Worm (Caenorhabditis elegans) whole organism, L4 larva: Measurements from ENCODE around the gene sre-20.

ENCODE experiments used
- R02D3.7 ChIP-seq: fragments of 150-350 bp; sonication (generic microtip); optimal IDR thresholded peaks from 3 replicates; lab custom pipeline; 2014; ENCODE audit warnings: missing biosample characterization, missing genetic modification characterization
- Y75B8A.6 ChIP-seq: fragments of 200-800 bp; sonication (Bioruptor generic); IDR thresholded peaks from 2 replicates; pipeline ENCODE4 v1.3.6; 2022; ENCODE audit warnings: missing genetic modification reagents, missing genetic modification characterization, missing compliant biosample characterization
- aly-2 ChIP-seq: sonication (generic microtip); optimal IDR thresholded peaks from 2 replicates; lab custom pipeline; 2018; ENCODE audit warnings: missing biosample characterization, missing genetic modification characterization
- arid-1 ChIP-seq: fragments of 200-800 bp; sonication (Bioruptor generic); conservative IDR thresholded peaks from 2 replicates; pipeline ENCODE4 v1.3.6; 2022; ENCODE audit warnings: missing genetic modification reagents, missing genetic modification characterization, missing compliant biosample characterization
- attf-4 ChIP-seq: sonication (generic microtip); optimal IDR thresholded peaks from 3 replicates; lab custom pipeline; 2017; ENCODE audit warnings: missing biosample characterization, missing genetic modification characterization
- ceh-28 ChIP-seq: fragments of 150-350 bp; optimal IDR thresholded peaks from 2 replicates; lab custom pipeline; 2014; ENCODE audit warnings: missing biosample characterization, missing genetic modification reagents, missing genetic modification characterization
- ceh-32 ChIP-seq: sonication (generic microtip); optimal IDR thresholded peaks from 2 replicates; lab custom pipeline; 2016; ENCODE audit warnings: mild to moderate bottlenecking, missing genetic modification characterization, missing compliant biosample characterization; ENCODE audit not compliant: poor library complexity
- ceh-44 ChIP-seq: fragments of 200-800 bp; sonication (Bioruptor generic); IDR thresholded peaks from 2 replicates; pipeline ENCODE4 v1.3.6; 2022; ENCODE audit warnings: missing genetic modification reagents, missing genetic modification characterization, missing compliant biosample characterization
- ctbp-1 ChIP-seq: fragments of 200-800 bp; sonication (Bioruptor generic); IDR thresholded peaks from 2 replicates; pipeline ENCODE4 v1.3.6; 2022; ENCODE audit warnings: missing genetic modification reagents, missing genetic modification characterization, missing compliant biosample characterization
- daf-16 ChIP-seq, 3 experiments: sonication (generic microtip); optimal IDR thresholded peaks; 2 replicates each; lab custom pipeline; 2016 to 2017; ENCODE audit warnings: missing genetic modification characterization in 3 of 3, missing genetic modification reagents in 3 of 3, mild to moderate bottlenecking in 2 of 3, missing compliant biosample characterization in 2 of 3, missing biosample characterization in 1 of 3, moderate library complexity in 1 of 3
- daf-19 ChIP-seq: fragments of 200-800 bp; sonication (Bioruptor generic); conservative IDR thresholded peaks from 2 replicates; pipeline ENCODE4 v1.3.6; 2022; ENCODE audit warnings: missing genetic modification characterization, missing compliant biosample characterization
- daf-8 ChIP-seq: fragments of 200-800 bp; sonication (Bioruptor generic); IDR thresholded peaks from 2 replicates; pipeline ENCODE4 v1.3.6; 2022; ENCODE audit warnings: missing genetic modification characterization, missing compliant biosample characterization
- dmd-8 ChIP-seq: fragments of 200-800 bp; sonication (Bioruptor generic); IDR thresholded peaks from 2 replicates; pipeline ENCODE4 v1.3.6; 2022; ENCODE audit warnings: missing genetic modification characterization, missing compliant biosample characterization
- dmd-9 ChIP-seq: fragments of 200-800 bp; sonication (Bioruptor generic); IDR thresholded peaks from 2 replicates; pipeline ENCODE4 v1.3.6; 2022; ENCODE audit warnings: missing genetic modification reagents, missing genetic modification characterization, missing compliant biosample characterization
- egl-43 ChIP-seq: fragments of 200-800 bp; sonication (Bioruptor generic); IDR thresholded peaks from 2 replicates; pipeline ENCODE4 v1.3.6; 2022; ENCODE audit warnings: missing genetic modification reagents, missing genetic modification characterization, missing compliant biosample characterization
- jun-1 ChIP-seq: fragments of 150-350 bp; optimal IDR thresholded peaks from 2 replicates; lab custom pipeline; 2014; ENCODE audit warnings: missing biosample characterization, missing genetic modification reagents, missing genetic modification characterization
- lim-7 ChIP-seq: fragments of 200-800 bp; sonication (Bioruptor generic); IDR thresholded peaks from 2 replicates; pipeline ENCODE4 v1.3.6; 2022; ENCODE audit warnings: missing genetic modification characterization, missing compliant biosample characterization
- lin-1 ChIP-seq: fragments of 200-800 bp; sonication (Bioruptor generic); IDR thresholded peaks from 2 replicates; pipeline ENCODE4 v1.3.6; 2022; ENCODE audit warnings: missing genetic modification reagents, missing genetic modification characterization, missing compliant biosample characterization
- lin-13 ChIP-seq: fragments of 150-350 bp; optimal IDR thresholded peaks from 2 replicates; lab custom pipeline; 2014; ENCODE audit warnings: missing biosample characterization, missing genetic modification reagents, missing genetic modification characterization
- lin-15B ChIP-seq: fragments of 150-350 bp; sonication (generic microtip); optimal IDR thresholded peaks from 3 replicates; lab custom pipeline; 2014; ENCODE audit warnings: missing biosample characterization, missing genetic modification characterization
- lin-29 ChIP-seq: fragments of 200-800 bp; sonication (Bioruptor generic); IDR thresholded peaks from 2 replicates; pipeline ENCODE4 v1.3.6; 2022; ENCODE audit warnings: missing genetic modification reagents, missing genetic modification characterization, missing compliant biosample characterization
- lin-38 ChIP-seq: fragments of 200-800 bp; sonication (Bioruptor generic); IDR thresholded peaks from 2 replicates; pipeline ENCODE4 v1.3.6; 2022; ENCODE audit warnings: missing genetic modification reagents, missing genetic modification characterization, missing compliant biosample characterization
- lsy-2 ChIP-seq, 2 experiments: fragments of 150-350 bp in 1 of 2; sonication (generic microtip) in 1 of 2; optimal IDR thresholded peaks; 2 replicates each; lab custom pipeline; 2014 to 2017; ENCODE audit warnings: missing biosample characterization in 2 of 2, missing genetic modification characterization in 2 of 2
- mep-1 ChIP-seq: fragments of 150-350 bp; sonication (generic microtip); optimal IDR thresholded peaks from 3 replicates; lab custom pipeline; 2014; ENCODE audit warnings: missing biosample characterization, missing genetic modification characterization
- nhr-102 ChIP-seq: sonication (generic microtip); optimal IDR thresholded peaks from 2 replicates; lab custom pipeline; 2016; ENCODE audit warnings: mild to moderate bottlenecking, missing genetic modification characterization, moderate library complexity, missing compliant biosample characterization
- nhr-28 ChIP-seq: fragments of 150-350 bp; optimal IDR thresholded peaks from 2 replicates; lab custom pipeline; 2014; ENCODE audit warnings: missing biosample characterization, missing genetic modification characterization
- nhr-6 ChIP-seq: fragments of 150-350 bp; optimal IDR thresholded peaks from 2 replicates; lab custom pipeline; 2014; ENCODE audit warnings: missing biosample characterization, missing genetic modification characterization
- nhr-76 ChIP-seq: fragments of 150-350 bp; optimal IDR thresholded peaks from 2 replicates; lab custom pipeline; 2014; ENCODE audit warnings: missing biosample characterization, missing genetic modification characterization
- pha-4 ChIP-seq, 2 experiments: fragments of 150-350 bp in 1 of 2; fragments of 200-800 bp in 1 of 2; sonication (Bioruptor generic) in 1 of 2; IDR thresholded peaks in 1 of 2; optimal IDR thresholded peaks in 1 of 2; 2 replicates each; pipeline versions ENCODE4 v1.3.6 to Lab custom; 2014 to 2022; ENCODE audit warnings: missing genetic modification characterization in 2 of 2, missing genetic modification reagents in 2 of 2, missing biosample characterization in 1 of 2, missing compliant biosample characterization in 1 of 2
- unc-130 ChIP-seq: sonication (generic microtip); optimal IDR thresholded peaks from 2 replicates; lab custom pipeline; 2016; ENCODE audit warnings: missing genetic modification reagents, missing genetic modification characterization, missing compliant biosample characterization
- unc-62 ChIP-seq, 3 experiments: fragments of 150-350 bp in 1 of 3; sonication (generic microtip); optimal IDR thresholded peaks in 2 of 3; peaks in 1 of 3; 1 replicate in 1 of 3; 2 replicates in 2 of 3; lab custom pipeline; 2014 to 2017; ENCODE audit warnings: missing biosample characterization in 3 of 3, missing genetic modification characterization in 3 of 3, missing genetic modification reagents in 3 of 3, missing genotype in 1 of 3
- vab-7 ChIP-seq: fragments of 200-800 bp; sonication (Bioruptor generic); IDR thresholded peaks from 2 replicates; pipeline ENCODE4 v1.3.6; 2022; ENCODE audit warnings: missing genetic modification reagents, missing genetic modification characterization, missing compliant biosample characterization
- zfp-2 ChIP-seq: sonication (generic microtip); optimal IDR thresholded peaks from 2 replicates; lab custom pipeline; 2016; ENCODE audit warnings: mild to moderate bottlenecking, missing genetic modification characterization, missing compliant biosample characterization
- zip-11 ChIP-seq: fragments of 200-800 bp; sonication (Bioruptor generic); IDR thresholded peaks from 2 replicates; pipeline ENCODE4 v1.3.6; 2022; ENCODE audit warnings: missing genetic modification characterization, missing compliant biosample characterization

The sre-20 gene

DNA sequence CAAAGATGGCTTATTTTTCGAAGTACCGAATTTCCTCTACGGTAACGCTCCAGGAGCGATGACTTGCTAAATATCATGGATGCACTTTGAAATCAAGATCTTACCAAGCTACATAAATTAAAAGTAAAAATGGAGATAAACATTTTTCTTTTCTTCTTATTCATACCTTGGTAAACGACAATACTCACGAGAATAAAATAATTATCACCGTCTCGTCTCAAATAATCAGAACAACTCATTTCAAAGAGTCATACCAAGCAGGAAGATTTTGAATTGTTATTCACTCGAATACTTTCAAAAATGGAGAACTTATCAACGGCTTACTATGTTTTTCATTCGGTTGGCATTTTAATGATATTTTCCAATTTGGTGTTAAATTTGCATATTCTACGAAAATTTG is 18.5 kb upstream of the sre-20 start, which contains the start of gene srbc-45:
Gene srbc-45, plus strand, starts transcription at position 301 of the 400 bp plus-strand sequence.
- TF ChIP-seq lsy-2 (tag; optimal IDR thresholded peaks at IDR 0.05; lab: Kevin White, UChicago) (no peak), nhr-6 (tag; lab: Kevin White, UChicago) (no peak), lin-1 (GFP tag; lab: Robert Waterston, UW) (no peak), unc-62 (GFP tag; optimal IDR thresholded peaks at IDR 0.05 in 1 of 2; lab: Kevin White, UChicago) (no peak), unc-62 (tag; optimal IDR thresholded peaks at IDR 0.05; lab: Kevin White, UChicago) (no peak), ceh-44 (GFP tag; lab: Robert Waterston, UW) (no peak), lin-15B (tag; lab: Kevin White, UChicago) (no peak), daf-8 (GFP tag; lab: Robert Waterston, UW) (no peak), aly-2 (tag; lab: Kevin White, UChicago) (no peak), nhr-76 (tag; lab: Kevin White, UChicago) (no peak), egl-43 (no peak), lin-38 (GFP tag; lab: Robert Waterston, UW) (no peak), arid-1 (no peak), daf-19 (GFP tag; lab: Robert Waterston, UW) (no peak), nhr-102 (no peak), ceh-32 (no peak), lin-29 (GFP tag; lab: Robert Waterston, UW) (no peak), nhr-28 (tag; lab: Kevin White, UChicago) (no peak), ceh-28 (tag; lab: Kevin White, UChicago) (no peak), pha-4 (GFP tag; IDR thresholded peaks at IDR 0.05; lab: Robert Waterston, UW) (no peak), pha-4 (tag; optimal IDR thresholded peaks at IDR 0.05; lab: Kevin White, UChicago) (no peak), dmd-8 (GFP tag; lab: Robert Waterston, UW) (no peak)

DNA sequence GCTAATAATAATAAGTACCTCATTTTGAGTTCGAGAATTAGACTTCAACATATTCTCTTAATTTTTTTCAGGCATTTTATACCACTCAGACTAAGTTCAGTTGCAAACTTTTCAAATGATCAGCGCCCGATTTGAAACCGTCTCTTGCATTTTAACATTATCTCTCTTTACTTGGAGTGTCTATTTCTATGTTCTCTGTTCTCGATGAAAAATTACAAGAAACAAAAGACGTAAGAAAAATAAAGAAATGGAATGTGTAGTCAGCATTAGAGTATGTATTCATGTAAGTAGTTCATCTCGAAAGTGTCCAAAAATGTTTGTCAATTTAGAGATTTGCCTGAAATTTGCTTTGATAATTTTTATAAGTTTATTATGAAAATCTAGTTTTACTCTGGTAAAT is 15.4 kb upstream of the sre-20 start, which contains the start of gene ugt-3:
Gene ugt-3, minus strand, starts transcription at position 101 of the 400 bp plus-strand sequence.
- TF ChIP-seq jun-1 (tag; lab: Kevin White, UChicago) (no peak), zip-11 (GFP tag; lab: Robert Waterston, UW) (no peak), attf-4 (tag; lab: Kevin White, UChicago) (no peak), nhr-6 (tag; lab: Kevin White, UChicago) (no peak), ctbp-1 (no peak), pha-4 (GFP tag; IDR thresholded peaks at IDR 0.05; lab: Robert Waterston, UW) (no peak), pha-4 (tag; optimal IDR thresholded peaks at IDR 0.05; lab: Kevin White, UChicago) (no peak), lim-7 (GFP tag; lab: Robert Waterston, UW) (no peak), egl-43 (no peak), R02D3.7 (tag; lab: Kevin White, UChicago) (no peak), Y75B8A.6 (GFP tag; lab: Robert Waterston, UW) (no peak), mep-1 (tag; lab: Kevin White, UChicago) (no peak)

DNA sequence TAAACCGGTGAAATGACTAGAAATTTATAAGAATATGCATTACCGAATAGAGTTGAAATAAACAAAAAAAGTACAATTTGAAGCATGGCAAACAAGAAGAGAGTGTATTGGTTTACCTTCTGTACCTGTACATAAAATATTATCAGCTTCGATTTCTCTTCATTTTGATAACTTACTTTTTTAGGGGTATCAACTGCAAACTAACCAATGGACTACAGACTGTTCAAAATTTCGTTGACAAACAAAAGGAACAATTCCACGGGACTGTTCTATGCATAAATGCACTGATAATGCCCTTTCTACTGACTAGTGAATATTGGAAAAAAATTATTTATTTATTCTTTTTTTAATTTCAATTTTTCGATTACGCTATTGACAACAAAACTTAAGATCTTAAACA is 13.2 kb upstream of the sre-20 start, which contains the start of gene ugt-6:
Gene ugt-6, minus strand, starts transcription at position 233 of the 400 bp plus-strand sequence.
- TF ChIP-seq nhr-76 (tag; lab: Kevin White, UChicago): no peak
- TF ChIP-seq vab-7 (GFP tag; lab: Robert Waterston, UW): no peak
- no peak for TF ChIP-seq dmd-9 (GFP tag; lab: Robert Waterston, UW)
- TF ChIP-seq nhr-28 (tag; lab: Kevin White, UChicago): peak; percentile 75
- no peak for TF ChIP-seq lin-13 (GFP tag; lab: Kevin White, UChicago)
- TF ChIP-seq Y75B8A.6 (GFP tag; lab: Robert Waterston, UW): no peak
- no peak for TF ChIP-seq unc-130 (GFP tag; lab: Kevin White, UChicago)
- no peak for TF ChIP-seq daf-8 (GFP tag; lab: Robert Waterston, UW)
- TF ChIP-seq zfp-2: no peak
- TF ChIP-seq daf-16 (GFP tag; optimal IDR thresholded peaks at IDR 0.05; lab: Kevin White, UChicago): no peak
- peak; percentile 82 for TF ChIP-seq daf-16 (tag; optimal IDR thresholded peaks at IDR 0.05; lab: Kevin White, UChicago)
- TF ChIP-seq ceh-44 (GFP tag; lab: Robert Waterston, UW): no peak
